Worm (Caenorhabditis elegans): ENCODE data around the gene rho-1.

ce11 chrIV:16533361-16533760 is 44.5 kb upstream of the rho-1 start, which contains the start of gene Y51H4A.6:
- no peak for TF ChIP-seq flt-1 (GFP tag; IDR thresholded peaks at IDR 0.05)
- TF ChIP-seq tra-4 (tag; optimal IDR thresholded peaks at IDR 0.05) = no peak
- no peak for TF ChIP-seq ama-1 (optimal IDR thresholded peaks at IDR 0.05)
- TF ChIP-seq hmbx-1 (tag; optimal IDR thresholded peaks at IDR 0.05) = no peak
- no peak for TF ChIP-seq hmg-4 (GFP tag; optimal IDR thresholded peaks at IDR 0.05)
- TF ChIP-seq sea-1 (GFP tag; conservative IDR thresholded peaks at IDR 0.05) = no peak
- TF ChIP-seq aly-1 (tag; optimal IDR thresholded peaks at IDR 0.05) = no peak
- TF ChIP-seq tbx-11 (GFP tag; IDR thresholded peaks at IDR 0.05) = no peak
